Fruit fly (Drosophila melanogaster) whole organism, pupa: ENCODE measurements around the gene Iru.

Experiments
- CG10348 ChIP-seq: fragments of 200-800 bp; sonication (Bioruptor generic); IDR thresholded peaks from 2 replicates; pipeline ENCODE4 v1.3.6; 2022; ENCODE audit warnings: missing biosample characterization, missing genetic modification characterization
- CG12605 ChIP-seq: fragments of 200-800 bp; sonication (Bioruptor generic); IDR thresholded peaks from 2 replicates; pipeline ENCODE4 v1.3.6; 2022; ENCODE audit warnings: missing biosample characterization, missing genetic modification characterization
- CG13204 ChIP-seq: fragments of 200-800 bp; sonication (Bioruptor generic); optimal IDR thresholded peaks from 2 replicates; lab custom pipeline; 2018; ENCODE audit warnings: missing biosample characterization, mild to moderate bottlenecking, missing genetic modification characterization, moderate library complexity
- CG14655 ChIP-seq: fragments of 200-800 bp; sonication (Bioruptor generic); optimal IDR thresholded peaks from 3 replicates; lab custom pipeline; 2017; ENCODE audit warnings: mild to moderate bottlenecking, missing biosample characterization, missing genetic modification reagents, missing genetic modification characterization
- CG15710 ChIP-seq: fragments of 200-800 bp; sonication (Bioruptor generic); optimal IDR thresholded peaks from 2 replicates; lab custom pipeline; 2018; ENCODE audit warnings: missing biosample characterization, mild to moderate bottlenecking, missing genetic modification characterization, moderate library complexity
- CG17806 ChIP-seq: fragments of 200-800 bp; sonication (Bioruptor generic); optimal IDR thresholded peaks from 2 replicates; lab custom pipeline; 2018; ENCODE audit warnings: missing biosample characterization, mild to moderate bottlenecking, missing genetic modification characterization, moderate library complexity
- CG32121 ChIP-seq: fragments of 200-800 bp; sonication (Bioruptor generic); IDR thresholded peaks from 2 replicates; pipeline ENCODE4 v1.3.6; 2022; ENCODE audit warnings: missing biosample characterization, missing genetic modification characterization
- CG34367 ChIP-seq: fragments of 200-800 bp; sonication (Bioruptor generic); optimal IDR thresholded peaks from 2 replicates; lab custom pipeline; 2018; ENCODE audit warnings: missing biosample characterization, mild to moderate bottlenecking, missing genetic modification characterization
- CG4496 ChIP-seq: fragments of 200-800 bp; sonication (Bioruptor generic); IDR thresholded peaks from 3 replicates; pipeline ENCODE4 v1.3.6; 2022; ENCODE audit warnings: missing biosample characterization, missing genetic modification characterization
- CG8159 ChIP-seq: fragments of 200-800 bp; sonication (Bioruptor generic); optimal IDR thresholded peaks from 3 replicates; lab custom pipeline; 2018; ENCODE audit warnings: missing biosample characterization, mild to moderate bottlenecking, missing genetic modification characterization, moderate library complexity
- CG8301 ChIP-seq: fragments of 200-800 bp; sonication (Bioruptor generic); optimal IDR thresholded peaks from 2 replicates; lab custom pipeline; 2018; ENCODE audit warnings: missing biosample characterization, mild to moderate bottlenecking, missing genetic modification characterization
- CG9948 ChIP-seq: fragments of 200-800 bp; sonication (Bioruptor generic); optimal IDR thresholded peaks from 2 replicates; lab custom pipeline; 2018; ENCODE audit warnings: missing biosample characterization, mild to moderate bottlenecking, missing genetic modification characterization, moderate library complexity
- D1 ChIP-seq: fragments of 200-800 bp; sonication (Bioruptor generic); optimal IDR thresholded peaks from 2 replicates; lab custom pipeline; 2018; ENCODE audit warnings: missing biosample characterization, mild to moderate bottlenecking, missing genetic modification characterization, moderate library complexity
- EcR ChIP-seq: fragments of 200-800 bp; sonication (Bioruptor generic); optimal IDR thresholded peaks from 3 replicates; lab custom pipeline; 2019; ENCODE audit warnings: missing biosample characterization, missing genetic modification characterization, mild to moderate bottlenecking, moderate library complexity, missing genetic modification reagents
- Ets98B ChIP-seq: fragments of 200-800 bp; sonication (Bioruptor generic); IDR thresholded peaks from 2 replicates; pipeline ENCODE4 v1.3.6; 2022; ENCODE audit warnings: missing biosample characterization, missing genetic modification characterization
- Pif1A ChIP-seq: fragments of 200-800 bp; sonication (Bioruptor generic); optimal IDR thresholded peaks from 3 replicates; lab custom pipeline; 2016; ENCODE audit warnings: missing biosample characterization, missing genetic modification characterization
- Pif1B ChIP-seq: fragments of 200-800 bp; sonication (Bioruptor generic); optimal IDR thresholded peaks from 3 replicates; lab custom pipeline; 2016; ENCODE audit warnings: missing biosample characterization, missing genetic modification characterization
- Snoo ChIP-seq: fragments of 200-800 bp; sonication (Bioruptor generic); optimal IDR thresholded peaks from 3 replicates; lab custom pipeline; 2017; ENCODE audit warnings: missing biosample characterization, mild to moderate bottlenecking, missing genetic modification characterization, inconsistent platforms
- fd96Ca ChIP-seq: fragments of 200-800 bp; sonication (Bioruptor generic); IDR thresholded peaks from 3 replicates; pipeline ENCODE4 v1.3.6; 2022; ENCODE audit warnings: missing biosample characterization, missing genetic modification characterization
- gl ChIP-seq: fragments of 200-800 bp; sonication (Bioruptor generic); optimal IDR thresholded peaks from 2 replicates; lab custom pipeline; 2018; ENCODE audit warnings: missing biosample characterization, mild to moderate bottlenecking, missing genetic modification characterization
- rn ChIP-seq: fragments of 200-800 bp; sonication (Bioruptor generic); IDR thresholded peaks from 2 replicates; pipeline ENCODE4 v1.3.6; 2022; ENCODE audit warnings: missing biosample characterization, missing genetic modification characterization

Gene Iru

DNA sequence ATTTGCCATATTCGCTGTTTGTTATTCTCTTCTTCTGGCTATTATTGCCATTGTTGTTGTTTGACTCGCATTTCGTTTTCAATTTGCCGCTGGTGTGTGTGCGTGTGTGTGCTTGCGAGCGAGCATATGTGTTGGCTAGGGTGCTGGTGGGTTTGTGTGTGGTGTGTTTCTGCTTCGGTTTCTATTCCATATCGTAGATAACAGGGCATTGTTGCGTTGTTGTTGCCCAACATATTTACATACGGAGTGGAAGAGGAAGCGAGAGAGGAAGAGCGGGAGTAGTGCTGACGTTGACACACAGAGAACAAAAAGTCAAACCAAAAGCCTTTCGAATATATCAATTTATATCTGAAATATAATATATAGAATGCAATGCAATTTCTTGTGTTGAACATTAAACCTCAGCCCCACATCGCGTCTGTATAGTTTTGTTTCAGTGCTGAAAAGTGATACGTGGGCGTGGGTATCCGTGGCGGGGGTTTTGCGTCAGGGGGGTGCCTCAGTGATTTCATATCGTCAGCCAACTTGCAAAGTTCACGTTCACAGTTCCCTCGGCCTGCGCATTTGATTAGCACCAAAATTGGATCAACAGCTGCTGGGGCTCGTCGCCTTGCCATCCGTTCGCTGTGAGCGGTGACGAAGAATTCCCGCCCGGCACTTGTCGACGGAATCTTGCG, 48.3 kb downstream of the Iru start:
- TF ChIP-seq Ets98B (GFP tag; lab: Robert Waterston, UW) (no peak), CG4496 (no peak), CG34367 (tag; lab: Kevin White, UChicago) (peak; percentile 29), Pif1B (GFP tag; lab: Kevin White, UChicago) (peak; percentile 58), CG12605 (GFP tag; lab: Robert Waterston, UW) (no peak), fd96Ca (no peak), CG13204 (GFP tag; lab: Kevin White, UChicago) (no peak), CG8159 (tag; lab: Kevin White, UChicago) (peak; percentile 18), Snoo (tag; lab: Kevin White, UChicago) (no peak), CG15710 (tag; lab: Kevin White, UChicago) (peak; percentile 27), CG10348 (GFP tag; lab: Robert Waterston, UW) (no peak), CG17806 (tag; lab: Kevin White, UChicago) (peak; percentile 49), D1 (tag; lab: Kevin White, UChicago) (no peak), gl (no peak), CG14655 (GFP tag; lab: Kevin White, UChicago) (peak; percentile 77), CG9948 (tag; lab: Kevin White, UChicago) (peak; percentile 59), rn (GFP tag; lab: Robert Waterston, UW) (no peak), CG32121 (GFP tag; lab: Robert Waterston, UW) (no peak), EcR (peak; percentile 20), Pif1A (GFP tag; lab: Kevin White, UChicago) (peak; percentile 65), CG8301 (tag; lab: Kevin White, UChicago) (peak; percentile 59)

DNA sequence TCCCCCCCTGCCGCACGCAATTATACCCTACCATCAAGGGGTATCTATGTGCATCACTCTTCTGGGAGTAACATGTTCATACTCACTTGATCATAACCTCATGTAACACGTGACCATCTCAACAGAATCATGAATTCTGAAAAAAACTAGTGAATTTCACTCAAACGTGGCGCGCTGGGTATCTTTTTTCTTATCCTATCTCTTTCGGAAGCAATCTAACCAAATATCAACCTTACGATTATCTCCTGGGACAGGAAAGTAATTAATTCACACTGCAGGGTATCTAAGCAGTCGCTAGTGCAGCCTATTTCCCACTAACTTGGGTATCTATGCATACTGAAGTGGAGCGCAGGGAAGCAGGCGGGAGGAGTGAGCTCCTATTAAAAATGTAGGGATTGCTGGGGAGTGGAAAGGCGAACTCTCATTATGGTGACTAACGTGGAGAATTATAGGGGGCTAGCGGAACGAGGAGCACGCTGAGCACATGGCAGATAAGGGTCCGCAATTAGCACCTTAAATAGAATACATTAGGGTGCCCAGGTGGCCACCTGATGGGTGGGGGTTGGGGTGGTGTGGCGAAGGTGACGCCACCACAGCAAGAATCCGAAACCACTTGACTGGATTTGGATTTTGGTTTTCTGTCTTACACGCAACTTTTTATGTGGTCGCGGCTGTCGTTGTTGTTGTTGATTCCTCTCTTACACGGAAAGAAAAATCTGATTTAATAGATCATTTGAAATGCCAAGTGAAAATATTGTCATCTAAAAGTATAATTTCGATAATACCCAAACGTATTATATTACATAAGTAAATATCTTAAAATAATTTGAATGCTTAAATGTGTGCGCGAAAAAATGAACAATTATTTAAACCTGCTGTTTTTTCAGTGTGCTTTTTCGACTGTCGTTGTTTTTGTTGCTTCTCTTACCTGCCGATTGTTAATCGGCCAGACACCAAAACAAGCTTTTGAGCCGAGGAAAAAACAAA, 49.2 kb downstream of the Iru start:
- TF ChIP-seq CG14655 (GFP tag; lab: Kevin White, UChicago), result peak; percentile 92
- TF ChIP-seq fd96Ca, result no peak
- peak; percentile 41 for TF ChIP-seq D1 (tag; lab: Kevin White, UChicago)
- TF ChIP-seq Pif1B (GFP tag; lab: Kevin White, UChicago), result peak; percentile 82
- no peak for TF ChIP-seq CG10348 (GFP tag; lab: Robert Waterston, UW)
- TF ChIP-seq CG9948 (tag; lab: Kevin White, UChicago), result peak; percentile 91
- no peak for TF ChIP-seq Ets98B (GFP tag; lab: Robert Waterston, UW)
- TF ChIP-seq CG8159 (tag; lab: Kevin White, UChicago), result peak; percentile 94
- TF ChIP-seq Pif1A (GFP tag; lab: Kevin White, UChicago), result peak; percentile 86
- TF ChIP-seq CG13204 (GFP tag; lab: Kevin White, UChicago), result peak; percentile 1
- peak; percentile 84 for TF ChIP-seq CG34367 (tag; lab: Kevin White, UChicago)
- TF ChIP-seq CG15710 (tag; lab: Kevin White, UChicago), result peak; percentile 87
- TF ChIP-seq rn (GFP tag; lab: Robert Waterston, UW), result no peak
- TF ChIP-seq CG17806 (tag; lab: Kevin White, UChicago), result peak; percentile 91
- no peak for TF ChIP-seq CG32121 (GFP tag; lab: Robert Waterston, UW)
- no peak for TF ChIP-seq EcR
- TF ChIP-seq CG4496, result no peak
- TF ChIP-seq CG12605 (GFP tag; lab: Robert Waterston, UW), result no peak
- TF ChIP-seq gl, result peak; percentile 78
- TF ChIP-seq CG8301 (tag; lab: Kevin White, UChicago), result peak; percentile 92
- TF ChIP-seq Snoo (tag; lab: Kevin White, UChicago), result peak; percentile 91

DNA sequence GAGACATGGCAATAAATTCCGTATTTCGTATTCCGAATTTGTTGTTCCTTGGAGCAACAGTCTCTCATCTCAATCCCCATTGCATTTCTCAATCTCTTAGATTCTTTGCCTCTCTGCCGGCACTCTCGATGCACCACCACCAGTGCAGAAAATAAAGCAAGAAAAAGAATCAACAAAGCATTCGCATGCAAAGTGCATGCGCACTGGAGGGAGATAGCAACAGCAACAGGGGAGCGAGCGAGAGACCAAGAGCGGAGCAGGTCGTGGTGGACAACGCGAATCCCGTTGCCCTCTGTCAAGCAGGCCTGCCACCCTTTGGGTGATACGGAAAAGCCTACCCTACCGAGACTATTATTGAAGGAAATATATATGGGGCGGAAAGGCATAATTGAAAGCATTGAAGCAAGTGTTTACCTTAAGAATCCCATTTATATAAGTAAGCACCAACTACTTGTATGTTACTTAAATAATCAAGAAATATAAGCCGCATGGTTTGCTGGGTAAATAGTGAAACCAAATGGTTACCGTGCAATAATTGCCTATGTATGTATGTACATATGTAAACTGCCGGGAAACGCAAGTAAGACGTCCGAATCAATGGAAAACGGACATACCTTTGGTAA, 50.3 kb downstream of the Iru start:
- TF ChIP-seq D1 (tag; lab: Kevin White, UChicago), result no peak
- peak; percentile 63 for TF ChIP-seq EcR
- no peak for TF ChIP-seq Ets98B (GFP tag; lab: Robert Waterston, UW)
- TF ChIP-seq CG14655 (GFP tag; lab: Kevin White, UChicago), result peak; percentile 39
- no peak for TF ChIP-seq CG12605 (GFP tag; lab: Robert Waterston, UW)
- TF ChIP-seq CG8301 (tag; lab: Kevin White, UChicago), result peak; percentile 34
- no peak for TF ChIP-seq fd96Ca
- peak; percentile 26 for TF ChIP-seq Pif1A (GFP tag; lab: Kevin White, UChicago)
- TF ChIP-seq gl, result peak; percentile 91
- TF ChIP-seq CG17806 (tag; lab: Kevin White, UChicago), result peak; percentile 41
- no peak for TF ChIP-seq CG4496
- peak; percentile 49 for TF ChIP-seq CG8159 (tag; lab: Kevin White, UChicago)
- no peak for TF ChIP-seq CG32121 (GFP tag; lab: Robert Waterston, UW)
- TF ChIP-seq rn (GFP tag; lab: Robert Waterston, UW), result no peak
- TF ChIP-seq CG10348 (GFP tag; lab: Robert Waterston, UW), result no peak
- TF ChIP-seq Snoo (tag; lab: Kevin White, UChicago), result no peak
- TF ChIP-seq CG13204 (GFP tag; lab: Kevin White, UChicago), result peak; percentile 85
- no peak for TF ChIP-seq CG9948 (tag; lab: Kevin White, UChicago)
- peak; percentile 62 for TF ChIP-seq CG34367 (tag; lab: Kevin White, UChicago)
- peak; percentile 62 for TF ChIP-seq CG15710 (tag; lab: Kevin White, UChicago)
- peak; percentile 27 for TF ChIP-seq Pif1B (GFP tag; lab: Kevin White, UChicago)

DNA sequence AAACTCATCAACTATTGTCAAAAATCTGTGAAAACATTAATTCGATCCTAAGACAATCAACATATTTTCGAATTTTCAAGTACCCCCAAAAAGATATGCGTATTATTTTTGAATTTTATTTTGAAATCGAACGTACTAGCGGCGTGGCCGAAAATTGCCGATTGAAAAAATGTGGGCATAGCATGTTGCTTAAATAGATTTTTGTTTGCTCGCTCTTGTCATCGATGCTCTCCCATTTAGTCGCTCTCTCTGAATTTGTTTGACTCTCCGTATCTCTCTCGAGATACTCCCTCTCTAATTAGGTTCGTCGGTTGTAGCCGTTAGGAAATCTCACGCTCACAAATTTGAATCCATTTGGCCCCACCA, 50.8 kb downstream of the Iru start:
- TF ChIP-seq CG14655 (GFP tag; lab: Kevin White, UChicago) (no peak), Snoo (tag; lab: Kevin White, UChicago) (no peak), CG17806 (tag; lab: Kevin White, UChicago) (no peak), CG32121 (GFP tag; lab: Robert Waterston, UW) (no peak), Pif1A (GFP tag; lab: Kevin White, UChicago) (no peak), CG9948 (tag; lab: Kevin White, UChicago) (no peak), fd96Ca (no peak), CG8159 (tag; lab: Kevin White, UChicago) (no peak), CG15710 (tag; lab: Kevin White, UChicago) (no peak), CG12605 (GFP tag; lab: Robert Waterston, UW) (no peak), Pif1B (GFP tag; lab: Kevin White, UChicago) (no peak)
